Worm (Caenorhabditis elegans) whole organism, late embryonic: Measurements from ENCODE around the gene tomm-20.

Source experiments
- C08G9.2 ChIP-seq: sonication (generic microtip); optimal IDR thresholded peaks from 2 replicates; lab custom pipeline; 2016; ENCODE audit warnings: mild to moderate bottlenecking, missing genetic modification characterization, moderate library complexity, missing compliant biosample characterization
- K02D7.2 ChIP-seq: sonication (generic microtip); optimal IDR thresholded peaks from 2 replicates; lab custom pipeline; 2017; ENCODE audit warnings: mild to moderate bottlenecking, missing genetic modification characterization, missing compliant biosample characterization
- T23F11.4 ChIP-seq: fragments of 200-800 bp; sonication (Bioruptor generic); optimal IDR thresholded peaks from 2 replicates; lab custom pipeline; 2018; ENCODE audit warnings: mild to moderate bottlenecking, missing genetic modification characterization, missing compliant biosample characterization
- Y22D7AL.16 ChIP-seq: sonication (generic microtip); optimal IDR thresholded peaks from 2 replicates; lab custom pipeline; 2016; ENCODE audit warnings: missing genetic modification characterization, missing compliant biosample characterization
- ama-1 ChIP-seq: fragments of 150-350 bp; optimal IDR thresholded peaks from 2 replicates; lab custom pipeline; 2014
- ceh-14 ChIP-seq: sonication (generic microtip); optimal IDR thresholded peaks from 2 replicates; lab custom pipeline; 2016; ENCODE audit warnings: missing genotype, missing genetic modification characterization, missing compliant biosample characterization
- ceh-18 ChIP-seq: sonication (generic microtip); optimal IDR thresholded peaks from 2 replicates; lab custom pipeline; 2016; ENCODE audit warnings: missing genetic modification characterization, missing compliant biosample characterization
- ceh-19 ChIP-seq: fragments of 200-800 bp; sonication (Bioruptor generic); optimal IDR thresholded peaks from 2 replicates; lab custom pipeline; 2018; ENCODE audit warnings: mild to moderate bottlenecking, missing genetic modification characterization, missing compliant biosample characterization
- ceh-2 ChIP-seq: sonication (generic microtip); optimal IDR thresholded peaks from 2 replicates; lab custom pipeline; 2016; ENCODE audit warnings: missing genotype, missing genetic modification characterization, missing compliant biosample characterization
- ceh-34 ChIP-seq: sonication (generic microtip); optimal IDR thresholded peaks from 2 replicates; lab custom pipeline; 2016; ENCODE audit warnings: mild to moderate bottlenecking, missing genetic modification characterization, missing compliant biosample characterization
- ceh-6 ChIP-seq: fragments of 200-800 bp; sonication (Bioruptor generic); optimal IDR thresholded peaks from 2 replicates; lab custom pipeline; 2018; ENCODE audit warnings: mild to moderate bottlenecking, missing genetic modification characterization, missing compliant biosample characterization
- che-1 ChIP-seq: sonication (generic microtip); optimal IDR thresholded peaks from 2 replicates; lab custom pipeline; 2016; ENCODE audit warnings: mild to moderate bottlenecking, missing genetic modification characterization, missing compliant biosample characterization
- dmd-4 ChIP-seq: sonication (generic microtip); optimal IDR thresholded peaks from 2 replicates; lab custom pipeline; 2016; ENCODE audit warnings: borderline replicate concordance, missing genetic modification characterization, missing compliant biosample characterization
- elt-2 ChIP-seq: sonication (generic microtip); optimal IDR thresholded peaks from 2 replicates; lab custom pipeline; 2016; ENCODE audit warnings: missing genetic modification reagents, missing genetic modification characterization, missing compliant biosample characterization
- elt-4 ChIP-seq: sonication (generic microtip); optimal IDR thresholded peaks from 2 replicates; lab custom pipeline; 2016; ENCODE audit warnings: missing genetic modification characterization, missing compliant biosample characterization
- ets-4 ChIP-seq: sonication (generic microtip); optimal IDR thresholded peaks from 2 replicates; lab custom pipeline; 2016; ENCODE audit warnings: missing genetic modification characterization, missing compliant biosample characterization
- eyg-1 ChIP-seq: sonication (generic microtip); optimal IDR thresholded peaks from 2 replicates; lab custom pipeline; 2016; ENCODE audit warnings: missing genotype, missing genetic modification characterization, missing compliant biosample characterization
- fax-1 ChIP-seq: sonication (generic microtip); optimal IDR thresholded peaks from 2 replicates; lab custom pipeline; 2016; ENCODE audit warnings: missing genotype, missing genetic modification characterization, missing compliant biosample characterization
- fkh-10 ChIP-seq: fragments of 150-350 bp; optimal IDR thresholded peaks from 2 replicates; lab custom pipeline; 2014; ENCODE audit warnings: missing biosample characterization, missing genetic modification reagents, missing genetic modification characterization
- hlh-13 ChIP-seq: fragments of 200-800 bp; sonication (Bioruptor generic); optimal IDR thresholded peaks from 2 replicates; lab custom pipeline; 2018; ENCODE audit warnings: mild to moderate bottlenecking, missing genetic modification characterization, missing compliant biosample characterization
- hlh-15 ChIP-seq: sonication (generic microtip); optimal IDR thresholded peaks from 2 replicates; lab custom pipeline; 2016; ENCODE audit warnings: missing genetic modification characterization, missing compliant biosample characterization
- hlh-30 ChIP-seq: sonication (generic microtip); optimal IDR thresholded peaks from 2 replicates; lab custom pipeline; 2017; ENCODE audit warnings: antibody characterized with exemption, missing genetic modification characterization, missing compliant biosample characterization; ENCODE audit not compliant: insufficient read depth
- hlh-6 ChIP-seq: sonication (generic microtip); optimal IDR thresholded peaks from 2 replicates; lab custom pipeline; 2016; ENCODE audit warnings: missing genotype, missing genetic modification characterization, missing compliant biosample characterization
- lim-6 ChIP-seq: sonication (generic microtip); optimal IDR thresholded peaks from 2 replicates; lab custom pipeline; 2016; ENCODE audit warnings: missing genetic modification characterization, missing compliant biosample characterization
- madf-2 ChIP-seq: sonication (generic microtip); optimal IDR thresholded peaks from 2 replicates; lab custom pipeline; 2017; ENCODE audit warnings: missing genetic modification characterization, missing compliant biosample characterization
- nhr-11 ChIP-seq: fragments of 150-350 bp; optimal IDR thresholded peaks from 2 replicates; lab custom pipeline; 2014; ENCODE audit warnings: missing biosample characterization, missing genetic modification characterization
- npax-4 ChIP-seq: sonication (generic microtip); optimal IDR thresholded peaks from 2 replicates; lab custom pipeline; 2016; ENCODE audit warnings: missing genetic modification characterization, missing compliant biosample characterization
- odd-2 ChIP-seq: sonication (generic microtip); optimal IDR thresholded peaks from 2 replicates; lab custom pipeline; 2017; ENCODE audit warnings: antibody characterized with exemption, mild to moderate bottlenecking, missing genetic modification characterization, missing compliant biosample characterization
- pag-3 ChIP-seq: sonication (generic microtip); optimal IDR thresholded peaks from 2 replicates; lab custom pipeline; 2016; ENCODE audit warnings: missing compliant biosample characterization, missing genetic modification characterization, borderline replicate concordance
- pat-9 ChIP-seq: fragments of 200-800 bp; sonication (Bioruptor generic); optimal IDR thresholded peaks from 2 replicates; lab custom pipeline; 2018; ENCODE audit warnings: mild to moderate bottlenecking, missing genetic modification characterization, moderate library complexity, missing compliant biosample characterization
- pha-2 ChIP-seq: sonication (generic microtip); optimal IDR thresholded peaks from 2 replicates; lab custom pipeline; 2017; ENCODE audit warnings: mild to moderate bottlenecking, missing genetic modification characterization, missing compliant biosample characterization
- pha-4 ChIP-seq: fragments of 150-350 bp; optimal IDR thresholded peaks from 2 replicates; lab custom pipeline; 2018; ENCODE audit warnings: missing biosample characterization, missing genetic modification reagents, missing genetic modification characterization
- pqm-1 ChIP-seq: sonication (generic microtip); optimal IDR thresholded peaks from 2 replicates; lab custom pipeline; 2016; ENCODE audit warnings: missing genetic modification characterization, missing compliant biosample characterization
- pros-1 ChIP-seq: fragments of 150-350 bp; optimal IDR thresholded peaks from 2 replicates; lab custom pipeline; 2014; ENCODE audit warnings: missing biosample characterization, missing genetic modification reagents, missing genetic modification characterization
- ref-2 ChIP-seq: sonication (generic microtip); optimal IDR thresholded peaks from 2 replicates; lab custom pipeline; 2016; ENCODE audit warnings: missing genetic modification characterization, missing compliant biosample characterization
- sox-4 ChIP-seq: sonication (generic microtip); optimal IDR thresholded peaks from 2 replicates; lab custom pipeline; 2017; ENCODE audit warnings: mild to moderate bottlenecking, missing genetic modification characterization, inconsistent platforms, missing compliant biosample characterization
- syd-9 ChIP-seq: sonication (generic microtip); optimal IDR thresholded peaks from 2 replicates; lab custom pipeline; 2016; ENCODE audit warnings: mild to moderate bottlenecking, missing genetic modification characterization, moderate library complexity, missing compliant biosample characterization
- ttx-3 ChIP-seq: sonication (generic microtip); optimal IDR thresholded peaks from 2 replicates; lab custom pipeline; 2016; ENCODE audit warnings: missing genetic modification reagents, missing genetic modification characterization, missing compliant biosample characterization
- unc-3 ChIP-seq, 2 experiments: fragments of 200-800 bp in 1 of 2; sonication (Bioruptor generic) in 1 of 2; sonication (generic microtip) in 1 of 2; conservative IDR thresholded peaks in 1 of 2; optimal IDR thresholded peaks in 1 of 2; 2 replicates each; pipeline versions ENCODE4 v1.3.6 to Lab custom; 2016 to 2022; ENCODE audit warnings: missing compliant biosample characterization in 2 of 2, missing genetic modification characterization in 2 of 2, missing genetic modification reagents in 1 of 2
- unc-42 ChIP-seq: sonication (generic microtip); optimal IDR thresholded peaks from 2 replicates; lab custom pipeline; 2016; ENCODE audit warnings: missing genotype, missing genetic modification characterization, missing compliant biosample characterization
- unc-55 ChIP-seq: sonication (generic microtip); optimal IDR thresholded peaks from 2 replicates; lab custom pipeline; 2017; ENCODE audit warnings: missing biosample characterization, missing genetic modification reagents, missing genetic modification characterization
- ztf-16 ChIP-seq: sonication (generic microtip); optimal IDR thresholded peaks from 2 replicates; lab custom pipeline; 2017; ENCODE audit warnings: missing genetic modification characterization, missing compliant biosample characterization

Gene tomm-20

ce11 chrV:12303453-12304077 is 39.7 kb downstream of the tomm-20 start (continued):
- peak; percentile 98 for TF ChIP-seq C08G9.2 (tag; lab: Kevin White, UChicago)
- peak; percentile 100 for TF ChIP-seq hlh-6 (tag; lab: Kevin White, UChicago)
- TF ChIP-seq eyg-1 (tag; lab: Kevin White, UChicago) = peak; percentile 100
- TF ChIP-seq pag-3 (tag; lab: Kevin White, UChicago) = peak; percentile 99
- peak; percentile 100 for TF ChIP-seq ceh-19
- peak; percentile 99 for TF ChIP-seq Y22D7AL.16 (tag; lab: Kevin White, UChicago)
- no peak for TF ChIP-seq pha-4 (tag; lab: Kevin White, UChicago)
- TF ChIP-seq pqm-1 (tag; lab: Kevin White, UChicago) = peak; percentile 99
- peak; percentile 94 for TF ChIP-seq odd-2 (tag; lab: Kevin White, UChicago)
- peak; percentile 97 for TF ChIP-seq fkh-10 (GFP tag; lab: Kevin White, UChicago)
- TF ChIP-seq fax-1 (tag; lab: Kevin White, UChicago) = peak; percentile 99
- TF ChIP-seq unc-3 (GFP tag; conservative IDR thresholded peaks at IDR 0.05; lab: Robert Waterston, UW) = peak; percentile 100
- TF ChIP-seq unc-3 (tag; optimal IDR thresholded peaks at IDR 0.05; lab: Kevin White, UChicago) = peak; percentile 100
- TF ChIP-seq ttx-3 (tag; lab: Kevin White, UChicago) = peak; percentile 99
- peak; percentile 99 for TF ChIP-seq npax-4 (tag; lab: Kevin White, UChicago)
- TF ChIP-seq ceh-2 (tag; lab: Kevin White, UChicago) = peak; percentile 100
- TF ChIP-seq T23F11.4 (GFP tag; lab: Kevin White, UChicago) = peak; percentile 100
- TF ChIP-seq syd-9 (tag; lab: Kevin White, UChicago) = peak; percentile 99
- peak; percentile 80 for TF ChIP-seq ama-1 (lab: Kevin White, UChicago)
- TF ChIP-seq lim-6 = peak; percentile 99
- peak; percentile 100 for TF ChIP-seq pat-9 (tag; lab: Kevin White, UChicago)
- peak; percentile 99 for TF ChIP-seq ceh-18 (tag; lab: Kevin White, UChicago)
- TF ChIP-seq pha-2 (tag; lab: Kevin White, UChicago) = peak; percentile 98
- TF ChIP-seq ref-2 (tag; lab: Kevin White, UChicago) = peak; percentile 100
- TF ChIP-seq madf-2 (tag; lab: Kevin White, UChicago) = peak; percentile 99
- peak; percentile 99 for TF ChIP-seq elt-4 (tag; lab: Kevin White, UChicago)
- peak; percentile 30 for TF ChIP-seq unc-55 (GFP tag; lab: Kevin White, UChicago)
- peak; percentile 100 for TF ChIP-seq ztf-16 (tag; lab: Kevin White, UChicago)
- peak; percentile 100 for TF ChIP-seq hlh-15
- TF ChIP-seq pros-1 = peak; percentile 99
- no peak for TF ChIP-seq nhr-11 (tag; lab: Kevin White, UChicago)
- peak; percentile 95 for TF ChIP-seq unc-42 (tag; lab: Kevin White, UChicago)
- peak; percentile 100 for TF ChIP-seq ceh-6
- TF ChIP-seq che-1 (tag; lab: Kevin White, UChicago) = peak; percentile 99
- peak; percentile 99 for TF ChIP-seq ceh-14 (tag; lab: Kevin White, UChicago)
- peak; percentile 98 for TF ChIP-seq ets-4
- peak; percentile 100 for TF ChIP-seq ceh-34 (tag; lab: Kevin White, UChicago)
- TF ChIP-seq K02D7.2 (tag; lab: Kevin White, UChicago) = peak; percentile 100
- peak; percentile 100 for TF ChIP-seq hlh-13 (GFP tag; lab: Kevin White, UChicago)

ce11 chrV:12301985-12302591 is 41.2 kb downstream of the tomm-20 start, which contains the start of the genes frm-7 and F55C5.17:
Gene frm-7 (plus strand): TSS chrV:12302484.
Gene F55C5.17 (plus strand): TSS chrV:12302541.
- TF ChIP-seq elt-2 (tag; lab: Kevin White, UChicago) (peak; percentile 57), dmd-4 (no peak), lim-6 (no peak), ets-4 (no peak), elt-4 (tag; lab: Kevin White, UChicago) (no peak), nhr-11 (tag; lab: Kevin White, UChicago) (no peak), sox-4 (no peak), pqm-1 (tag; lab: Kevin White, UChicago) (no peak), ceh-34 (tag; lab: Kevin White, UChicago) (no peak), madf-2 (tag; lab: Kevin White, UChicago) (no peak), hlh-30 (peak; percentile 38)
